Worm (Caenorhabditis elegans) whole organism, L2 larva: ENCODE measurements around the gene aptf-4.

Experiments used
- C34F6.9 ChIP-seq: fragments of 150-350 bp; optimal IDR thresholded peaks from 2 replicates; lab custom pipeline; 2014; ENCODE audit warnings: missing biosample characterization, missing genetic modification characterization
- F13H6.1 ChIP-seq: sonication (generic microtip); optimal IDR thresholded peaks from 2 replicates; lab custom pipeline; 2016; ENCODE audit warnings: missing genetic modification characterization, missing compliant biosample characterization
- R02D3.7 ChIP-seq: fragments of 150-350 bp; optimal IDR thresholded peaks from 2 replicates; lab custom pipeline; 2014; ENCODE audit warnings: missing biosample characterization, missing genetic modification characterization
- ZK546.5 ChIP-seq: sonication (generic microtip); optimal IDR thresholded peaks from 2 replicates; lab custom pipeline; 2017; ENCODE audit warnings: missing biosample characterization, missing genetic modification characterization
- alr-1 ChIP-seq: fragments of 150-350 bp; optimal IDR thresholded peaks from 2 replicates; lab custom pipeline; 2014; ENCODE audit warnings: missing biosample characterization, missing genetic modification characterization
- blmp-1 ChIP-seq: sonication (generic microtip); optimal IDR thresholded peaks from 2 replicates; lab custom pipeline; 2017; ENCODE audit warnings: missing genetic modification characterization, mild to moderate bottlenecking, missing compliant biosample characterization, antibody characterized with exemption, moderate library complexity; ENCODE audit not compliant: insufficient read depth
- crh-2 ChIP-seq: sonication (generic microtip); optimal IDR thresholded peaks from 2 replicates; lab custom pipeline; 2017; ENCODE audit warnings: missing biosample characterization, missing genetic modification characterization
- dmd-4 ChIP-seq: sonication (generic microtip); optimal IDR thresholded peaks from 2 replicates; lab custom pipeline; 2017; ENCODE audit warnings: missing biosample characterization, missing genetic modification characterization
- egl-27 ChIP-seq: sonication (generic microtip); optimal IDR thresholded peaks from 3 replicates; lab custom pipeline; 2017; ENCODE audit warnings: missing biosample characterization, missing genetic modification reagents, missing genetic modification characterization
- elt-3 ChIP-seq: sonication (generic microtip); optimal IDR thresholded peaks from 2 replicates; lab custom pipeline; 2017; ENCODE audit warnings: missing biosample characterization, missing genetic modification characterization
- fos-1 ChIP-seq: fragments of 150-350 bp; optimal IDR thresholded peaks from 2 replicates; lab custom pipeline; 2014; ENCODE audit warnings: missing biosample characterization, missing genetic modification characterization
- gmeb-1 ChIP-seq: fragments of 150-350 bp; optimal IDR thresholded peaks from 2 replicates; lab custom pipeline; 2014; ENCODE audit warnings: missing biosample characterization, missing genetic modification characterization
- lin-11 ChIP-seq: fragments of 150-350 bp; sonication (generic microtip); optimal IDR thresholded peaks from 2 replicates; lab custom pipeline; 2014; ENCODE audit warnings: missing biosample characterization, missing genetic modification characterization, inconsistent platforms, mixed read lengths
- lin-13 ChIP-seq: fragments of 150-350 bp; optimal IDR thresholded peaks from 2 replicates; lab custom pipeline; 2014; ENCODE audit warnings: missing biosample characterization, missing genetic modification reagents, missing genetic modification characterization
- lsy-2 ChIP-seq, 2 experiments: fragments of 150-350 bp in 1 of 2; sonication (generic microtip) in 1 of 2; optimal IDR thresholded peaks; 2 replicates each; lab custom pipeline; 2014 to 2017; ENCODE audit warnings: missing biosample characterization in 2 of 2, missing genetic modification characterization in 2 of 2
- mab-5 ChIP-seq: fragments of 150-350 bp; optimal IDR thresholded peaks from 2 replicates; lab custom pipeline; 2014; ENCODE audit warnings: missing biosample characterization, missing genetic modification characterization
- mbf-1 ChIP-seq: sonication (generic microtip); optimal IDR thresholded peaks from 2 replicates; lab custom pipeline; 2017; ENCODE audit warnings: missing biosample characterization, missing genetic modification characterization
- mdl-1 ChIP-seq, 2 experiments: fragments of 150-350 bp in 1 of 2; sonication (generic microtip) in 1 of 2; optimal IDR thresholded peaks; 2 replicates each; lab custom pipeline; 2017; ENCODE audit warnings: missing biosample characterization in 2 of 2, missing genetic modification characterization in 2 of 2
- nhr-10 ChIP-seq: sonication (generic microtip); optimal IDR thresholded peaks from 2 replicates; lab custom pipeline; 2017; ENCODE audit warnings: missing biosample characterization, missing genetic modification characterization
- nhr-12 ChIP-seq: fragments of 150-350 bp; optimal IDR thresholded peaks from 2 replicates; lab custom pipeline; 2014; ENCODE audit warnings: missing biosample characterization, missing genetic modification characterization
- nhr-129 ChIP-seq: fragments of 150-350 bp; optimal IDR thresholded peaks from 2 replicates; lab custom pipeline; 2014; ENCODE audit warnings: missing biosample characterization, missing genetic modification characterization
- nhr-21 ChIP-seq: fragments of 150-350 bp; optimal IDR thresholded peaks from 2 replicates; lab custom pipeline; 2014; ENCODE audit warnings: missing biosample characterization, missing genetic modification characterization
- nhr-23 ChIP-seq: fragments of 150-350 bp; optimal IDR thresholded peaks from 2 replicates; lab custom pipeline; 2014; ENCODE audit warnings: missing biosample characterization, missing genetic modification reagents, missing genetic modification characterization
- nhr-25 ChIP-seq: fragments of 150-350 bp; sonication (generic microtip); optimal IDR thresholded peaks from 3 replicates; lab custom pipeline; 2014; ENCODE audit warnings: missing biosample characterization, missing genetic modification characterization
- nhr-6 ChIP-seq: fragments of 150-350 bp; optimal IDR thresholded peaks from 2 replicates; lab custom pipeline; 2014; ENCODE audit warnings: missing biosample characterization, missing genetic modification characterization
- peb-1 ChIP-seq: fragments of 150-350 bp; optimal IDR thresholded peaks from 2 replicates; lab custom pipeline; 2014; ENCODE audit warnings: missing biosample characterization, missing genetic modification characterization
- sem-4 ChIP-seq: fragments of 150-350 bp; optimal IDR thresholded peaks from 2 replicates; lab custom pipeline; 2014; ENCODE audit warnings: missing biosample characterization, missing genetic modification reagents, missing genetic modification characterization
- sma-3 ChIP-seq: sonication (generic microtip); optimal IDR thresholded peaks from 2 replicates; lab custom pipeline; 2016; ENCODE audit warnings: missing genetic modification reagents, missing genetic modification characterization, missing compliant biosample characterization
- sma-9 ChIP-seq, 2 experiments: fragments of 150-350 bp in 1 of 2; sonication (generic microtip) in 1 of 2; optimal IDR thresholded peaks; 2 replicates each; lab custom pipeline; 2014 to 2016; ENCODE audit warnings: missing genetic modification characterization in 2 of 2, mild to moderate bottlenecking in 1 of 2, missing biosample characterization in 1 of 2, missing compliant biosample characterization in 1 of 2, missing genetic modification reagents in 1 of 2, moderate library complexity in 1 of 2
- snpc-4 ChIP-seq: fragments of 150-350 bp; optimal IDR thresholded peaks from 2 replicates; lab custom pipeline; 2014; ENCODE audit warnings: missing biosample characterization, missing genetic modification characterization
- unc-39 ChIP-seq: fragments of 150-350 bp; optimal IDR thresholded peaks from 2 replicates; lab custom pipeline; 2014; ENCODE audit warnings: missing biosample characterization, missing genetic modification characterization
- unc-55 ChIP-seq: fragments of 150-350 bp; sonication (generic microtip); optimal IDR thresholded peaks from 3 replicates; lab custom pipeline; 2014; ENCODE audit warnings: missing biosample characterization, missing genetic modification reagents, missing genetic modification characterization
- unc-62 ChIP-seq: fragments of 150-350 bp; optimal IDR thresholded peaks from 2 replicates; lab custom pipeline; 2014; ENCODE audit warnings: missing biosample characterization, missing genetic modification reagents, missing genetic modification characterization
- zag-1 ChIP-seq: fragments of 150-350 bp; optimal IDR thresholded peaks from 2 replicates; lab custom pipeline; 2014; ENCODE audit warnings: missing biosample characterization, missing genetic modification characterization
- ztf-1 ChIP-seq: fragments of 200-800 bp; sonication (Bioruptor generic); conservative IDR thresholded peaks from 2 replicates; pipeline ENCODE4 v1.3.6; 2022; ENCODE audit warnings: missing genetic modification characterization, missing compliant biosample characterization
- ztf-4 ChIP-seq: fragments of 150-350 bp; optimal IDR thresholded peaks from 2 replicates; lab custom pipeline; 2014; ENCODE audit warnings: missing biosample characterization, missing genetic modification characterization

aptf-4 gene

DNA sequence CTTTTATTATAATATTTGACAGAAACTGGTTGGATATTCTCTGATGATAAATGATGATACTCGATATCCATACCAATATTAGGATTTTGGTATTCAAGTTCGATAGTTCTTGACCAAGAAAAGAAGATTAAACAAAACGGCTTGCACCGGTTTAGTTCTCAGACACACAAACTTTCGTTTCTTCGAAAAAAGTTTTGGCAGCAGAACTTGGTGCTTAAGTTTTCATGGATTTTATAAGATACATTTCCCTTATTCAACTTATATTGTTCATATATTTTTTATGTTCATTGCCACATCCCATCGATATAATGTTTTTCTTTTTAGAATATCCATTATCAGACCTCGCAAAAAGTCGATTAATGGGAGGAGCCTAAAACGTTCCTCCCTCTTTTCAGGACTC, at the start of gene aptf-4:
aptf-4 (plus strand) TSS at position 301 of the 400 bp plus-strand sequence.
- TF ChIP-seq unc-55 (GFP tag; lab: Kevin White, UChicago) (peak; percentile 26), ztf-4 (no peak)

DNA sequence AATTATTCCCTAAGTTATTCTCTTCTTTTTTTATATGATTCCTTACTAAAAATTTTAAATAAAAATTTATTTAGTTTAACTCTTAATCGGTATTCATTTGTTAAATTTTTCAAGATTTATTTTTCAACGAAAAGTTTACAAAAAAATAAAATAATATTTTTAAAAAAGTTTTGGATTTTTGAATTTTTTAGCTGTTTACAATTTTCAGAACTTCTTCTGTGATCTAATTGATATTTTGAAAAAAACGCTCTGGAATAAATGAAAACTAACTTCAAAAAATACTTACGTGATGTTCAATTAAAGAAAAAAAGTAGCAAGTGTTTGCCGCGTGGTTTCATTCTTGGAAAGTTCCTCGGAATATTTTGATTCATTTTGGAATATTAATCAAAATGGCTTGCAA, 45.5 kb upstream of the aptf-4 start, which contains the start of gene decr-1.2:
decr-1.2 (plus strand) TSS at position 301 of the 400 bp plus-strand sequence.
- no peak for TF ChIP-seq dmd-4
- TF ChIP-seq mab-5, result no peak
- TF ChIP-seq mbf-1 (tag; lab: Kevin White, UChicago), result no peak
- TF ChIP-seq lsy-2 (tag; optimal IDR thresholded peaks at IDR 0.05; lab: Kevin White, UChicago), result no peak
- no peak for TF ChIP-seq unc-62 (GFP tag; lab: Kevin White, UChicago)
- no peak for TF ChIP-seq nhr-25
- TF ChIP-seq snpc-4 (tag; lab: Kevin White, UChicago), result no peak
- no peak for TF ChIP-seq alr-1
- no peak for TF ChIP-seq F13H6.1 (tag; lab: Kevin White, UChicago)
- TF ChIP-seq nhr-129 (tag; lab: Kevin White, UChicago), result no peak
- no peak for TF ChIP-seq unc-55 (GFP tag; lab: Kevin White, UChicago)

DNA sequence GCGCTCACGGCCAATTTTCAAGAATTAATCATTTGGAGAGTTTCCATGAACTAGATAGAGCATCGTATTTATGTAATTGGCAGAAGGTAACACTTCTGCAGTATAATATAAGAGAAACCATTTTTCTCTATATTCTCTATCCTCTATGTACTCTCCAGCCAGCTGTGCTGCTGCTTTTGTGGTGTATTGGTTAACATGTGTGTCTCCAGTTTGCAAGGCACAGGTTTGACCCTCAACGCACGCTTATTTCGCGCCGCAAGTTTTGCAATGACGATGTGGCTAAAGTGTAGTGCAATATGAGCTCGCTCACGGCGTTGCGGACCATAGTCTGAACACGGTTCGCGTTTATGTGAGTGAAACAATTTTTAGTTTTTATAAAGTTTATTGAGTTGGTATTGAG, 43.8 kb upstream of the aptf-4 start:
- peak; percentile 6 for TF ChIP-seq sem-4 (tag; lab: Kevin White, UChicago)
- no peak for TF ChIP-seq alr-1
- peak; percentile 71 for TF ChIP-seq sma-9 (GFP tag; optimal IDR thresholded peaks at IDR 0.05; lab: Kevin White, UChicago)
- TF ChIP-seq sma-9 (tag; optimal IDR thresholded peaks at IDR 0.05; lab: Kevin White, UChicago), result no peak
- peak; percentile 3 for TF ChIP-seq mab-5
- TF ChIP-seq zag-1, result peak; percentile 11
- TF ChIP-seq nhr-129 (tag; lab: Kevin White, UChicago), result peak; percentile 79
- TF ChIP-seq lsy-2 (tag; optimal IDR thresholded peaks at IDR 0.05; lab: Kevin White, UChicago), result peak in 1 of 2 experiments; percentile 30
- peak; percentile 31 for TF ChIP-seq C34F6.9
- TF ChIP-seq crh-2 (tag; lab: Kevin White, UChicago), result peak; percentile 48
- peak; percentile 40 for TF ChIP-seq lin-13 (GFP tag; lab: Kevin White, UChicago)
- TF ChIP-seq ZK546.5 (tag; lab: Kevin White, UChicago), result no peak
- TF ChIP-seq unc-55 (GFP tag; lab: Kevin White, UChicago), result peak; percentile 12
- TF ChIP-seq lin-11 (tag; lab: Kevin White, UChicago), result peak; percentile 30
- TF ChIP-seq egl-27 (tag; lab: Kevin White, UChicago), result peak; percentile 18
- peak; percentile 45 for TF ChIP-seq nhr-21 (tag; lab: Kevin White, UChicago)
- TF ChIP-seq F13H6.1 (tag; lab: Kevin White, UChicago), result peak; percentile 68
- peak; percentile 82 for TF ChIP-seq fos-1 (tag; lab: Kevin White, UChicago)
- no peak for TF ChIP-seq peb-1 (tag; lab: Kevin White, UChicago)
- no peak for TF ChIP-seq unc-39 (tag; lab: Kevin White, UChicago)
- TF ChIP-seq, all 48 proteins: peak for 15

DNA sequence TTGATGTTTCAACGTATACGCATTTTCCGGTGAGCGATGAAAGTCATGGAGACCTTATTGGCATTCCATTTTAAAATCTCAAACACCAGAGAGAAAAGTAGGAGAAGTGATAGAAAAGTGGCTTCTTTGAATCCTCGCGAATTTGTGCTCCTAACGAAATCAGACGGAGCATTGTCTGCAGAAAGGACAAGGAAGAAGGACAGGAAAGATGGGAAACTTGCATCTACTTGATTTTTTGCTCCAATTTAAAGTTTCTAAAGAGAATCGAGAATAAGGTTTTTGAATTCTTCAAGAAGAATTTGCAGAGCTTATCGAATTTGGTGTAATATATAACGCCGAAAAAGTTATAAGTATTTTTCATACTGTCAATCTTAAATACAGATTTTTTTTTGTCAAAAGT, 39.7 kb upstream of the aptf-4 start:
- no peak for TF ChIP-seq mdl-1 (tag; optimal IDR thresholded peaks at IDR 0.05; lab: Kevin White, UChicago)
- TF ChIP-seq sem-4 (tag; lab: Kevin White, UChicago), result no peak
- TF ChIP-seq nhr-23, result no peak
- TF ChIP-seq zag-1, result no peak
- TF ChIP-seq lsy-2 (tag; optimal IDR thresholded peaks at IDR 0.05; lab: Kevin White, UChicago), result no peak
- no peak for TF ChIP-seq mbf-1 (tag; lab: Kevin White, UChicago)
- no peak for TF ChIP-seq nhr-6 (tag; lab: Kevin White, UChicago)
- no peak for TF ChIP-seq nhr-21 (tag; lab: Kevin White, UChicago)
- TF ChIP-seq fos-1 (tag; lab: Kevin White, UChicago), result no peak
- no peak for TF ChIP-seq egl-27 (tag; lab: Kevin White, UChicago)
- TF ChIP-seq nhr-12 (tag; lab: Kevin White, UChicago), result no peak
- TF ChIP-seq lin-11 (tag; lab: Kevin White, UChicago), result no peak
- TF ChIP-seq elt-3 (tag; lab: Kevin White, UChicago), result no peak
- TF ChIP-seq crh-2 (tag; lab: Kevin White, UChicago), result no peak
- TF ChIP-seq gmeb-1 (tag; lab: Kevin White, UChicago), result no peak
- TF ChIP-seq nhr-10 (tag; lab: Kevin White, UChicago), result no peak
- TF ChIP-seq, all 48 proteins: peak for 0

DNA sequence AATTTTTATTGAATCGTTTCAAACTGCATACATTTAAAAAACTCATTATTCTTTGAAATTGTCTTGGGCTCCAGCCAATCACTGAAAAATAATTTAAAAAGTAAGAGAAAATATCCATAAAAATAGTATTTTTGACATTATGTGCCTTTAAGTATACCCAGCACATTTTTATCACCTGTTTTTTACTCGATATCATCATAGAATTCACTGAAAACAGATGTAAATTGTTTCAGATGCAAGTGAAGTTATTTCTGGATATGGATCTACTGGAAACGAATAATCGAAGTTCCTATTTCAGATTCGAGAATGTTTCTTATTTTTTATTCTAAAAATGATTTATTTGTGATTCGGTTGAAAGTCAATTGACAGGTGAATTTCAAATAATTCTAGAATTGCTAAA, 36.2 kb upstream of the aptf-4 start:
- TF ChIP-seq R02D3.7 (tag; lab: Kevin White, UChicago), result no peak
- no peak for TF ChIP-seq unc-62 (GFP tag; lab: Kevin White, UChicago)
- TF ChIP-seq alr-1, result no peak
- no peak for TF ChIP-seq nhr-23
- no peak for TF ChIP-seq blmp-1
- TF ChIP-seq peb-1 (tag; lab: Kevin White, UChicago), result no peak
- no peak for TF ChIP-seq egl-27 (tag; lab: Kevin White, UChicago)
- no peak for TF ChIP-seq ztf-1 (GFP tag; lab: Robert Waterston, UW)
- TF ChIP-seq sem-4 (tag; lab: Kevin White, UChicago), result no peak
- no peak for TF ChIP-seq sma-3 (GFP tag; lab: Kevin White, UChicago)
- no peak for TF ChIP-seq zag-1
- TF ChIP-seq, all 48 proteins: peak for 0
